Worm (Caenorhabditis elegans): ENCODE measurements around the gene T01D1.5.

Gene T01D1.5

ce11 chrII:178146-178545 lies 10.7 kb downstream of the T01D1.5 start:
- no peak for TF ChIP-seq W03F9.2 (tag; optimal IDR thresholded peaks at IDR 0.05)
- TF ChIP-seq dao-5 (tag; optimal IDR thresholded peaks at IDR 0.05), result no peak

ce11 chrII:176622-177021 lies 12.2 kb downstream of the T01D1.5 start:
- TF ChIP-seq W03F9.2 (tag; optimal IDR thresholded peaks at IDR 0.05), result no peak
- no peak for TF ChIP-seq dao-5 (tag; optimal IDR thresholded peaks at IDR 0.05)
- no peak for TF ChIP-seq him-1 (tag; optimal IDR thresholded peaks at IDR 0.05)

ce11 chrII:175868-176267 lies 13.0 kb downstream of the T01D1.5 start, which contains the start of gene T01D1.3:
TSS of gene T01D1.3 (minus strand) at chrII:175968.
- TF ChIP-seq him-1 (tag; optimal IDR thresholded peaks at IDR 0.05) (no peak), W03F9.2 (tag; optimal IDR thresholded peaks at IDR 0.05) (no peak), dao-5 (tag; optimal IDR thresholded peaks at IDR 0.05) (no peak)

- TF ChIP-seq dao-5 (tag; optimal IDR thresholded peaks at IDR 0.05) (no peak), W03F9.2 (tag; optimal IDR thresholded peaks at IDR 0.05) (no peak), him-1 (tag; optimal IDR thresholded peaks at IDR 0.05) (no peak)
Observed at ce11 chrII:173679-174078, 15.2 kb downstream of the T01D1.5 start, which contains the start of gene T01D1.7. TSS of gene T01D1.7 (minus strand) at chrII:173779.

- TF ChIP-seq dao-5 (tag; optimal IDR thresholded peaks at IDR 0.05) (no peak), W03F9.2 (tag; optimal IDR thresholded peaks at IDR 0.05) (no peak), him-1 (tag; optimal IDR thresholded peaks at IDR 0.05) (no peak)
Observed at ce11 chrII:163229-163628, 25.6 kb downstream of the T01D1.5 start.

ce11 chrII:162182-162581 lies 26.7 kb downstream of the T01D1.5 start, which contains the start of gene etr-1:
TSS of gene etr-1 (plus strand) at chrII:162374.
- no peak for TF ChIP-seq him-1 (tag; optimal IDR thresholded peaks at IDR 0.05)

- TF ChIP-seq W03F9.2 (tag; optimal IDR thresholded peaks at IDR 0.05) (no peak), dao-5 (tag; optimal IDR thresholded peaks at IDR 0.05) (no peak), him-1 (tag; optimal IDR thresholded peaks at IDR 0.05) (no peak)
Observed at ce11 chrII:161275-161674, 27.6 kb downstream of the T01D1.5 start.

- TF ChIP-seq him-1 (tag; optimal IDR thresholded peaks at IDR 0.05) (no peak), dao-5 (tag; optimal IDR thresholded peaks at IDR 0.05) (no peak), W03F9.2 (tag; optimal IDR thresholded peaks at IDR 0.05) (no peak)
Observed at ce11 chrII:160561-161123, 28.2 kb downstream of the T01D1.5 start.

ce11 chrII:159294-159922 lies 29.5 kb downstream of the T01D1.5 start:
- no peak for TF ChIP-seq dao-5 (tag; optimal IDR thresholded peaks at IDR 0.05)
- peak; percentile 3 for TF ChIP-seq W03F9.2 (tag; optimal IDR thresholded peaks at IDR 0.05)

- TF ChIP-seq him-1 (tag; optimal IDR thresholded peaks at IDR 0.05), result no peak
- TF ChIP-seq dao-5 (tag; optimal IDR thresholded peaks at IDR 0.05), result no peak
Observed at ce11 chrII:158004-158731, 30.7 kb downstream of the T01D1.5 start.

- no peak for TF ChIP-seq W03F9.2 (tag; optimal IDR thresholded peaks at IDR 0.05)
- TF ChIP-seq dao-5 (tag; optimal IDR thresholded peaks at IDR 0.05), result no peak
- no peak for TF ChIP-seq him-1 (tag; optimal IDR thresholded peaks at IDR 0.05)
Observed at ce11 chrII:156999-157499, 31.8 kb downstream of the T01D1.5 start.

- peak; percentile 73 for TF ChIP-seq him-1 (tag; optimal IDR thresholded peaks at IDR 0.05)
- TF ChIP-seq dao-5 (tag; optimal IDR thresholded peaks at IDR 0.05), result no peak
- TF ChIP-seq W03F9.2 (tag; optimal IDR thresholded peaks at IDR 0.05), result peak; percentile 90
Observed at ce11 chrII:155904-156303, 33.0 kb downstream of the T01D1.5 start, which contains the start of gene mrpl-28. TSS of gene mrpl-28 (minus strand) at chrII:156009.

- TF ChIP-seq W03F9.2 (tag; optimal IDR thresholded peaks at IDR 0.05), result no peak
- no peak for TF ChIP-seq dao-5 (tag; optimal IDR thresholded peaks at IDR 0.05)
- no peak for TF ChIP-seq him-1 (tag; optimal IDR thresholded peaks at IDR 0.05)
Observed at ce11 chrII:152283-152682, 36.6 kb downstream of the T01D1.5 start, which contains the start of gene T25D3.3. TSS of gene T25D3.3 (plus strand) at chrII:152583.

- TF ChIP-seq him-1 (tag; optimal IDR thresholded peaks at IDR 0.05) (no peak), dao-5 (tag; optimal IDR thresholded peaks at IDR 0.05) (no peak), W03F9.2 (tag; optimal IDR thresholded peaks at IDR 0.05) (no peak)
Observed at ce11 chrII:151495-151894, 37.4 kb downstream of the T01D1.5 start.

Measured in whole organism, L4/young adult.